Worm (Caenorhabditis elegans): ENCODE data around the gene cnnm-1.
"Not testable (repeated sequence)": the region's sequence is repeated elsewhere in the genome, so short reads cannot be mapped to it uniquely, and the experiment has no call there.

DNA sequence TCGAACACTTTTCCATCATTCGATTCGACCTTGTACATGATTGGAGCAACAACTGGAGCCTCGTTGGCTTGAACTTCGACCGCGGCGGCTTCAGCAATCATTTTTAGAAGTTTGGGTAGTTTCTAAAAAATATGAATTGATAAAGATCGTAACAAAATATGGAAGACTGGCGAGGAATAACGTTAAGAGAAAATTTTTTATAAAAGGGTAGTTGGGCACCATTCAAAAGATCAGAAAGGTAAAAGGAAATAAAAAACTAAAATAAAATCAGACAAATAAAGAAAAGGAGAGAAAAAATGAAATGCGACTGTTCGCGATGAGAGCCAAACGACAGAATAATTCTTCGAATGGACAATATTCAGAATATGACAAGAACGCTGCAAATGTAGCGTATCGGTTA, 40.9 kb downstream of the cnnm-1 start, which contains the start of gene skr-8:
- not testable (repeated sequence) for TF ChIP-seq B0310.2 (tag; optimal IDR thresholded peaks at IDR 0.05); ama-1 (optimal IDR thresholded peaks at IDR 0.05); aly-1 (tag; optimal IDR thresholded peaks at IDR 0.05); tra-4 (tag; optimal IDR thresholded peaks at IDR 0.05); flt-1 (GFP tag; IDR thresholded peaks at IDR 0.05); sea-1 (GFP tag; conservative IDR thresholded peaks at IDR 0.05); tbx-11 (GFP tag; IDR thresholded peaks at IDR 0.05); hmg-4 (GFP tag; optimal IDR thresholded peaks at IDR 0.05)
